Fruit fly (Drosophila melanogaster) whole organism, embryonic: ENCODE results near the gene CG13634.
A peak's percentile ranks its signal among the peaks of the same experiment; 100 is the strongest.

Source experiments
- Adf1 ChIP-seq: fragments of 200-800 bp; sonication (Bioruptor generic); IDR thresholded peaks from 2 replicates; pipeline ENCODE4 v1.3.6; 2022; ENCODE audit warnings: missing biosample characterization, missing genetic modification characterization
- Bdp1 ChIP-seq: fragments of 200-800 bp; sonication (Bioruptor generic); optimal IDR thresholded peaks from 3 replicates; lab custom pipeline; 2016; ENCODE audit warnings: missing biosample characterization, missing genetic modification characterization
- Bgb ChIP-seq: fragments of 200-800 bp; sonication (Bioruptor generic); IDR thresholded peaks from 2 replicates; pipeline ENCODE4 v1.3.6; 2022; ENCODE audit warnings: missing biosample characterization, missing genetic modification characterization; ENCODE audit not compliant: partially characterized antibody
- CG12219 ChIP-seq: fragments of 200-800 bp; sonication (Bioruptor generic); optimal IDR thresholded peaks from 3 replicates; lab custom pipeline; 2018; ENCODE audit warnings: missing biosample characterization, mild to moderate bottlenecking, missing genetic modification characterization
- CG12236 ChIP-seq: fragments of 200-800 bp; sonication (Bioruptor generic); optimal IDR thresholded peaks from 2 replicates; lab custom pipeline; 2016; ENCODE audit warnings: missing biosample characterization, missing genetic modification characterization
- CG12391 ChIP-seq: fragments of 200-800 bp; sonication (Bioruptor generic); optimal IDR thresholded peaks from 3 replicates; lab custom pipeline; 2018; ENCODE audit warnings: missing biosample characterization, mild to moderate bottlenecking, missing genetic modification characterization, moderate library complexity
- CG13287 ChIP-seq: fragments of 200-800 bp; sonication (Bioruptor generic); IDR thresholded peaks from 2 replicates; pipeline ENCODE4 v1.3.6; 2022; ENCODE audit warnings: missing biosample characterization, missing genetic modification characterization; ENCODE audit not compliant: partially characterized antibody
- CG14710 ChIP-seq: fragments of 200-800 bp; sonication (Bioruptor generic); optimal IDR thresholded peaks from 3 replicates; lab custom pipeline; 2019; ENCODE audit warnings: missing biosample characterization, mild to moderate bottlenecking, missing genetic modification characterization, moderate library complexity
- CG1792 ChIP-seq: fragments of 200-800 bp; sonication (Bioruptor generic); optimal IDR thresholded peaks from 2 replicates; lab custom pipeline; 2016; ENCODE audit warnings: missing biosample characterization, missing genetic modification characterization
- CG18262 ChIP-seq: fragments of 200-800 bp; optimal IDR thresholded peaks from 3 replicates; lab custom pipeline; 2019; ENCODE audit warnings: missing biosample characterization, mild to moderate bottlenecking, missing genetic modification characterization, moderate library complexity
- CG18619 ChIP-seq: fragments of 200-800 bp; sonication (Bioruptor generic); optimal IDR thresholded peaks from 3 replicates; lab custom pipeline; 2017; ENCODE audit warnings: missing biosample characterization, mild to moderate bottlenecking, missing genetic modification characterization
- CG30403 ChIP-seq: fragments of 200-800 bp; sonication (Bioruptor generic); optimal IDR thresholded peaks from 3 replicates; lab custom pipeline; 2016; ENCODE audit warnings: missing biosample characterization, missing genetic modification characterization
- CG34224 ChIP-seq: fragments of 200-800 bp; sonication (Bioruptor generic); IDR thresholded peaks from 3 replicates; pipeline ENCODE4 v1.3.6; 2022; ENCODE audit warnings: missing biosample characterization, missing genetic modification characterization; ENCODE audit not compliant: partially characterized antibody
- CG43689 ChIP-seq: fragments of 200-800 bp; sonication (Bioruptor generic); IDR thresholded peaks from 2 replicates; pipeline ENCODE4 v1.3.6; 2022; ENCODE audit warnings: missing biosample characterization, missing genetic modification characterization
- CG6272 ChIP-seq: fragments of 200-800 bp; sonication (Bioruptor generic); IDR thresholded peaks from 2 replicates; pipeline ENCODE4 v1.3.6; 2022; ENCODE audit warnings: missing biosample characterization, missing genetic modification characterization
- CG6765 ChIP-seq: fragments of 200-800 bp; sonication (Bioruptor generic); optimal IDR thresholded peaks from 3 replicates; lab custom pipeline; 2017; ENCODE audit warnings: missing biosample characterization, mild to moderate bottlenecking, missing genetic modification characterization
- CG7745 ChIP-seq: fragments of 200-800 bp; sonication (Bioruptor generic); optimal IDR thresholded peaks from 2 replicates; lab custom pipeline; 2018; ENCODE audit warnings: missing biosample characterization, mild to moderate bottlenecking, missing genetic modification characterization, moderate library complexity
- CG8944 ChIP-seq: fragments of 200-800 bp; sonication (Bioruptor generic); optimal IDR thresholded peaks from 3 replicates; lab custom pipeline; 2016; ENCODE audit warnings: missing biosample characterization, missing genetic modification characterization
- CkIIα-i1 ChIP-seq: fragments of 200-800 bp; sonication (Bioruptor generic); IDR thresholded peaks from 2 replicates; pipeline ENCODE4 v1.3.6; 2022; ENCODE audit warnings: missing biosample characterization, missing genetic modification characterization
- ERR ChIP-seq: fragments of 200-800 bp; sonication (Bioruptor generic); optimal IDR thresholded peaks from 2 replicates; lab custom pipeline; 2016; ENCODE audit warnings: missing biosample characterization, missing genetic modification characterization
- Gug ChIP-seq: fragments of 200-800 bp; sonication (Bioruptor generic); IDR thresholded peaks from 4 replicates; pipeline ENCODE4 v1.3.6; 2022; ENCODE audit warnings: missing biosample characterization, missing genetic modification characterization
- Lpt ChIP-seq: fragments of >200 bp; optimal IDR thresholded peaks from 2 replicates; lab custom pipeline; 2018; ENCODE audit warnings: missing biosample characterization, missing genetic modification characterization
- MESR4 ChIP-seq: fragments of 200-800 bp; sonication (Bioruptor generic); optimal IDR thresholded peaks from 2 replicates; lab custom pipeline; 2018; ENCODE audit warnings: missing biosample characterization, mild to moderate bottlenecking, missing genetic modification characterization, moderate library complexity
- Pdp1 ChIP-seq, 2 experiments: fragments of 200-800 bp; sonication (Bioruptor generic); optimal IDR thresholded peaks; 3 replicates each; lab custom pipeline; 2016; ENCODE audit warnings: missing biosample characterization in 2 of 2, missing genetic modification characterization in 2 of 2, mild to moderate bottlenecking in 1 of 2, moderate library complexity in 1 of 2
- Ptx1 ChIP-seq: fragments of 200-800 bp; sonication (Bioruptor generic); IDR thresholded peaks from 2 replicates; pipeline ENCODE4 v1.3.6; 2022; ENCODE audit warnings: missing biosample characterization, missing genetic modification characterization
- Sry-β ChIP-seq: fragments of 200-800 bp; sonication (Bioruptor generic); optimal IDR thresholded peaks from 2 replicates; lab custom pipeline; 2018; ENCODE audit warnings: missing biosample characterization, mild to moderate bottlenecking, missing genetic modification characterization, moderate library complexity
- Vsx1 ChIP-seq: fragments of 200-800 bp; sonication (Bioruptor generic); optimal IDR thresholded peaks from 2 replicates; lab custom pipeline; 2017; ENCODE audit warnings: missing biosample characterization, mild to moderate bottlenecking, missing genetic modification characterization, missing genetic modification reagents
- abd-A ChIP-seq: fragments of 200-800 bp; sonication (Bioruptor generic); optimal IDR thresholded peaks from 3 replicates; lab custom pipeline; 2019; ENCODE audit warnings: missing biosample characterization, mild to moderate bottlenecking, missing genetic modification characterization, moderate library complexity
- amos ChIP-seq: fragments of 200-800 bp; sonication (Bioruptor generic); IDR thresholded peaks from 2 replicates; pipeline ENCODE4 v1.3.6; 2022; ENCODE audit warnings: missing biosample characterization, missing genetic modification characterization; ENCODE audit not compliant: partially characterized antibody
- aop ChIP-seq: fragments of 200-800 bp; sonication (Bioruptor generic); IDR thresholded peaks from 2 replicates; pipeline ENCODE4 v1.3.6; 2022; ENCODE audit warnings: missing biosample characterization, missing genetic modification characterization
- ara ChIP-seq: fragments of 200-800 bp; sonication (Bioruptor generic); IDR thresholded peaks from 2 replicates; pipeline ENCODE4 v1.3.6; 2022; ENCODE audit warnings: missing biosample characterization, missing genetic modification characterization
- bbx ChIP-seq: fragments of 200-800 bp; sonication (Bioruptor generic); IDR thresholded peaks from 2 replicates; pipeline ENCODE4 v1.3.6; 2022; ENCODE audit warnings: missing biosample characterization, missing genetic modification characterization; ENCODE audit not compliant: partially characterized antibody
- chinmo ChIP-seq: fragments of 200-800 bp; sonication (Bioruptor generic); IDR thresholded peaks from 4 replicates; pipeline ENCODE4 v1.3.6; 2022; ENCODE audit warnings: missing biosample characterization, missing genetic modification characterization; ENCODE audit not compliant: partially characterized antibody
- chm ChIP-seq: fragments of 200-800 bp; sonication (Bioruptor generic); IDR thresholded peaks from 2 replicates; pipeline ENCODE4 v1.3.6; 2022; ENCODE audit warnings: missing biosample characterization, missing genetic modification characterization
- ind ChIP-seq: fragments of 200-800 bp; sonication (Bioruptor generic); optimal IDR thresholded peaks from 3 replicates; lab custom pipeline; 2016; ENCODE audit warnings: missing biosample characterization, missing genetic modification characterization
- insv ChIP-seq, 2 experiments: fragments of 200-800 bp; sonication (Bioruptor generic); optimal IDR thresholded peaks; 3 replicates each; lab custom pipeline; 2016 to 2018; ENCODE audit warnings: missing biosample characterization in 2 of 2, missing genetic modification characterization in 2 of 2
- kay ChIP-seq: fragments of 200-800 bp; sonication (Bioruptor generic); optimal IDR thresholded peaks from 2 replicates; lab custom pipeline; 2016; ENCODE audit warnings: missing biosample characterization, missing genetic modification characterization
- lola ChIP-seq, 3 experiments: fragments of >200 bp in 2 of 3; fragments of 200-800 bp in 1 of 3; sonication (Bioruptor generic) in 1 of 3; optimal IDR thresholded peaks; 2 replicates each; lab custom pipeline; 2017 to 2019; ENCODE audit warnings: missing biosample characterization in 3 of 3, missing genetic modification characterization in 3 of 3, mild to moderate bottlenecking in 1 of 3, moderate library complexity in 1 of 3
- mirr ChIP-seq: fragments of 200-800 bp; sonication (Bioruptor generic); optimal IDR thresholded peaks from 3 replicates; lab custom pipeline; 2018; ENCODE audit warnings: missing biosample characterization, mild to moderate bottlenecking, missing genetic modification characterization
- mld ChIP-seq: fragments of 200-800 bp; sonication (Bioruptor generic); IDR thresholded peaks from 3 replicates; pipeline ENCODE4 v1.3.6; 2022; ENCODE audit warnings: missing biosample characterization, missing genetic modification characterization; ENCODE audit not compliant: partially characterized antibody
- onecut ChIP-seq: fragments of 200-800 bp; sonication (Bioruptor generic); IDR thresholded peaks from 2 replicates; pipeline ENCODE4 v1.3.6; 2022; ENCODE audit warnings: missing biosample characterization, missing genetic modification characterization
- pita ChIP-seq: fragments of 200-800 bp; sonication (Bioruptor generic); optimal IDR thresholded peaks from 2 replicates; lab custom pipeline; 2017; ENCODE audit warnings: missing biosample characterization, mild to moderate bottlenecking, missing genetic modification characterization
- ranshi ChIP-seq: fragments of 200-800 bp; sonication (Bioruptor generic); IDR thresholded peaks from 2 replicates; pipeline ENCODE4 v1.3.6; 2022; ENCODE audit warnings: missing biosample characterization, missing genetic modification characterization
- ro ChIP-seq: fragments of 200-800 bp; sonication (Bioruptor generic); IDR thresholded peaks from 2 replicates; pipeline ENCODE4 v1.3.6; 2022; ENCODE audit warnings: missing biosample characterization, missing genetic modification characterization
- sob ChIP-seq: fragments of 200-800 bp; sonication (Bioruptor generic); IDR thresholded peaks from 2 replicates; pipeline ENCODE4 v1.3.6; 2022; ENCODE audit warnings: missing biosample characterization, missing genetic modification characterization
- stwl ChIP-seq: fragments of 200-800 bp; sonication (Bioruptor generic); optimal IDR thresholded peaks from 3 replicates; lab custom pipeline; 2018; ENCODE audit warnings: missing biosample characterization, mild to moderate bottlenecking, missing genetic modification characterization, moderate library complexity
- tgo ChIP-seq: fragments of 200-800 bp; sonication (Bioruptor generic); IDR thresholded peaks from 3 replicates; pipeline ENCODE4 v1.3.6; 2022; ENCODE audit warnings: missing biosample characterization, missing genetic modification characterization
- tup ChIP-seq: fragments of 200-800 bp; sonication (Bioruptor generic); optimal IDR thresholded peaks from 2 replicates; lab custom pipeline; 2016; ENCODE audit warnings: missing biosample characterization, mild to moderate bottlenecking, missing genetic modification characterization, moderate library complexity
- vnd ChIP-seq: fragments of 200-800 bp; sonication (Bioruptor generic); IDR thresholded peaks from 3 replicates; pipeline ENCODE4 v1.3.6; 2022; ENCODE audit warnings: missing biosample characterization, missing genetic modification characterization; ENCODE audit not compliant: partially characterized antibody
- vvl ChIP-seq: fragments of 200-800 bp; sonication (Bioruptor generic); IDR thresholded peaks from 2 replicates; pipeline ENCODE4 v1.3.6; 2022; ENCODE audit warnings: missing biosample characterization, missing genetic modification characterization

The CG13634 gene

dm6 chr3R:24799503-24799902, 9.6 kb upstream of the CG13634 start, which contains the start of gene Ude:
Ude (minus strand) TSS chr3R:24799668.
- no peak for TF ChIP-seq tgo (GFP tag; lab: Robert Waterston, UW)
- no peak for TF ChIP-seq ERR
- no peak for TF ChIP-seq Bdp1
- 0 out of 2 replicates have a peak, but pooled peaks have one; percentile 18 for TF ChIP-seq Bgb
- no peak for TF ChIP-seq insv (GFP tag; optimal IDR thresholded peaks at IDR 0.05; lab: Kevin White, UChicago)
- TF ChIP-seq ind (GFP tag; lab: Kevin White, UChicago) = no peak
- TF ChIP-seq Pdp1 (GFP tag; optimal IDR thresholded peaks at IDR 0.05; lab: Kevin White, UChicago) = peak in 1 of 2 experiments; percentile 47
- no peak for TF ChIP-seq stwl (tag; lab: Kevin White, UChicago)
- TF ChIP-seq Gug (GFP tag; lab: Robert Waterston, UW) = no peak
- TF ChIP-seq aop (GFP tag; lab: Robert Waterston, UW) = no peak
- no peak for TF ChIP-seq CG12236 (GFP tag; lab: Kevin White, UChicago)
- TF ChIP-seq CG12391 (tag; lab: Kevin White, UChicago) = no peak
- TF ChIP-seq bbx (GFP tag; lab: Robert Waterston, UW) = 0 out of 2 replicates have a peak, but pooled peaks have one; percentile 12
- peak; percentile 42; the same call in 2 of the 3 replicates for TF ChIP-seq CG34224 (GFP tag; lab: Robert Waterston, UW)
- no peak for TF ChIP-seq lola (GFP tag; optimal IDR thresholded peaks at IDR 0.05; lab: Kevin White, UChicago)
- no peak for TF ChIP-seq mirr (GFP tag; lab: Kevin White, UChicago)
- no peak for TF ChIP-seq CG8944 (GFP tag; lab: Kevin White, UChicago)
- TF ChIP-seq CG12219 (GFP tag; lab: Kevin White, UChicago) = no peak
- no peak for TF ChIP-seq pita (GFP tag; lab: Kevin White, UChicago)
- no peak for TF ChIP-seq Lpt (GFP tag; lab: Kevin White, UChicago)
- TF ChIP-seq CG1792 (GFP tag; lab: Kevin White, UChicago) = no peak
- TF ChIP-seq ranshi = no peak
- TF ChIP-seq abd-A = no peak
- no peak for TF ChIP-seq ara (GFP tag; lab: Robert Waterston, UW)
- TF ChIP-seq MESR4 (GFP tag; lab: Kevin White, UChicago) = peak; percentile 1
- no peak for TF ChIP-seq CG6272 (GFP tag; lab: Robert Waterston, UW)
- TF ChIP-seq CG13287 (GFP tag; lab: Robert Waterston, UW) = peak; percentile 28
- TF ChIP-seq kay (GFP tag; lab: Kevin White, UChicago) = no peak
- TF ChIP-seq mld = no peak
- no peak for TF ChIP-seq Ptx1
- TF ChIP-seq Adf1 (GFP tag; lab: Robert Waterston, UW) = peak; percentile 13; the same call in 1 of the 2 replicates
- TF ChIP-seq ro (GFP tag; lab: Robert Waterston, UW) = no peak
- TF ChIP-seq CG14710 (tag; lab: Kevin White, UChicago) = no peak
- peak; percentile 16; the same call in 1 of the 2 replicates for TF ChIP-seq amos
- TF ChIP-seq CG7745 = peak; percentile 56
- TF ChIP-seq chm (GFP tag; lab: Robert Waterston, UW) = peak; percentile 49; the same call in 1 of the 2 replicates
- TF ChIP-seq vnd = no peak
- TF ChIP-seq onecut (GFP tag; lab: Robert Waterston, UW) = peak; percentile 99
- TF ChIP-seq chinmo (GFP tag; lab: Robert Waterston, UW) = peak; percentile 85; the same call in 2 of the 4 replicates
- 0 out of 2 replicates have a peak, but pooled peaks have one; percentile 11 for TF ChIP-seq sob (GFP tag; lab: Robert Waterston, UW)
- TF ChIP-seq CkIIα-i1 (GFP tag; lab: Robert Waterston, UW) = no peak
- no peak for TF ChIP-seq CG18262 (tag; lab: Kevin White, UChicago)
- no peak for TF ChIP-seq CG30403 (GFP tag; lab: Kevin White, UChicago)
- TF ChIP-seq CG43689 (GFP tag; lab: Robert Waterston, UW) = no peak
- no peak for TF ChIP-seq CG18619 (GFP tag; lab: Kevin White, UChicago)
- TF ChIP-seq Sry-β = peak; percentile 8
- no peak for TF ChIP-seq tup (GFP tag; lab: Kevin White, UChicago)
- peak; percentile 19; the same call in 1 of the 2 replicates for TF ChIP-seq vvl (GFP tag; lab: Robert Waterston, UW)
- TF ChIP-seq CG6765 (GFP tag; lab: Kevin White, UChicago) = peak; percentile 18
- peak; percentile 83 for TF ChIP-seq Vsx1 (GFP tag; lab: Kevin White, UChicago)
